Fruit fly (Drosophila melanogaster): ENCODE measurements around the gene CG3345.

Gene CG3345

DNA sequence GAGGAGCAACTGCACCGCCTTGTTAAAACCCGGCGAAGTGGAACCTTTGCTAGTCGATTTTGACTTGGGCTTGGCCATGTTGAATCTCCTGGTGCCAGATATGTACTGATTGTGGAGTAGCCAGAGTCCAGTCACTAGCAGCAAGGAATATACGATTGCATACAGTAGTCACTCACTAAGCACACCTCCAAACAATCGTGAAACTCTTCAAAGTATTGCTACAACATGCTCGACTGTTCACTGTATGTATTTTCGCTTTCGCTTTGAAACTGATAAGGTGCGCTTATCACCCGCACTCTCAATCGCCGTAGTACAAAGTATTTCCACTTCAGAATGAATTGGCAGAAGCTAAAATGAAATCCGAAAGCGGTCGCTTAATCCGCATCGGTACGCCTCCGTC lies 17.5 kb downstream of the CG3345 start (continued):
- TF ChIP-seq Deaf1 (tag; optimal IDR thresholded peaks at IDR 0.05) (peak; percentile 49), B-H2 (GFP tag; optimal IDR thresholded peaks at IDR 0.05) (peak; percentile 87), CG4328 (GFP tag; optimal IDR thresholded peaks at IDR 0.05) (peak; percentile 58), CG30431 (GFP tag; optimal IDR thresholded peaks at IDR 0.05) (no peak), CG12299 (tag; optimal IDR thresholded peaks at IDR 0.05) (peak; percentile 10), Fer3 (tag; optimal IDR thresholded peaks at IDR 0.05) (peak; percentile 83), Drgx (GFP tag; IDR thresholded peaks at IDR 0.05) (peak; percentile 54), CG7928 (GFP tag; optimal IDR thresholded peaks at IDR 0.05) (peak; percentile 31), Hand (GFP tag; optimal IDR thresholded peaks at IDR 0.05) (peak; percentile 53), Ravus (GFP tag; IDR thresholded peaks at IDR 0.05) (no peak), CG4854 (GFP tag; optimal IDR thresholded peaks at IDR 0.05) (peak; percentile 6), Jarid2 (GFP tag; optimal IDR thresholded peaks at IDR 0.05) (peak; percentile 41), gcm (GFP tag; optimal IDR thresholded peaks at IDR 0.05) (no peak), CG33557 (GFP tag; optimal IDR thresholded peaks at IDR 0.05) (no peak), CG12659 (GFP tag; optimal IDR thresholded peaks at IDR 0.05) (peak; percentile 29), prd (optimal IDR thresholded peaks at IDR 0.05) (no peak), prd (GFP tag; IDR thresholded peaks at IDR 0.05) (peak; percentile 75), CG8944 (GFP tag; optimal IDR thresholded peaks at IDR 0.05) (peak; percentile 54), CG2678 (tag; optimal IDR thresholded peaks at IDR 0.05) (peak; percentile 72), Vsx1 (GFP tag; optimal IDR thresholded peaks at IDR 0.05) (peak; percentile 45), org-1 (GFP tag; optimal IDR thresholded peaks at IDR 0.05) (peak; percentile 49), CG9727 (GFP tag; optimal IDR thresholded peaks at IDR 0.05) (no peak), unc-4 (GFP tag; IDR thresholded peaks at IDR 0.05; ENCODE audit: partially characterized antibody) (no peak), NFAT (GFP tag; IDR thresholded peaks at IDR 0.05) (peak; percentile 80), CG3065 (GFP tag; optimal IDR thresholded peaks at IDR 0.05) (no peak), gem (tag; optimal IDR thresholded peaks at IDR 0.05) (peak; percentile 51), H2.0 (GFP tag; IDR thresholded peaks at IDR 0.05) (peak; percentile 62; the same call in 1 of the 2 replicates), CG9932 (GFP tag; IDR thresholded peaks at IDR 0.05) (peak; percentile 86), Ssrp (tag; optimal IDR thresholded peaks at IDR 0.05) (peak; percentile 10), toy (GFP tag; IDR thresholded peaks at IDR 0.05) (no peak), fd64A (GFP tag; optimal IDR thresholded peaks at IDR 0.05) (no peak), so (GFP tag; IDR thresholded peaks at IDR 0.05) (peak; percentile 70; the same call in 2 of the 3 replicates), z (GFP tag; IDR thresholded peaks at IDR 0.05) (no peak), CG7556 (GFP tag; optimal IDR thresholded peaks at IDR 0.05) (peak; percentile 30), zf30C (GFP tag; optimal IDR thresholded peaks at IDR 0.05) (no peak), rib (GFP tag; IDR thresholded peaks at IDR 0.05) (peak; percentile 69; the same call in 1 of the 2 replicates), bigmax (GFP tag; optimal IDR thresholded peaks at IDR 0.05) (no peak), lilli (GFP tag; optimal IDR thresholded peaks at IDR 0.05) (peak; percentile 87), CrebB (tag; optimal IDR thresholded peaks at IDR 0.05) (peak; percentile 68), Xrp1 (GFP tag; IDR thresholded peaks at IDR 0.05) (peak; percentile 67), Spps (tag; optimal IDR thresholded peaks at IDR 0.05) (no peak), CG11560 (tag; IDR thresholded peaks at IDR 0.05) (no peak; the same call in 2 of the 3 replicates), eve (GFP tag; optimal IDR thresholded peaks at IDR 0.05) (no peak), Asciz (GFP tag; optimal IDR thresholded peaks at IDR 0.05) (no peak), CG3281 (GFP tag; optimal IDR thresholded peaks at IDR 0.05) (peak; percentile 67), grn (GFP tag; optimal IDR thresholded peaks at IDR 0.05) (peak; percentile 58), CG16779 (GFP tag; IDR thresholded peaks at IDR 0.05) (peak; percentile 55; the same call in 1 of the 2 replicates), Blimp-1 (GFP tag; optimal IDR thresholded peaks at IDR 0.05) (peak; percentile 63), sens (GFP tag) (peak; percentile 88), Dad (GFP tag; optimal IDR thresholded peaks at IDR 0.05) (peak; percentile 60), BtbVII (GFP tag; optimal IDR thresholded peaks at IDR 0.05) (peak; percentile 69)
